Worm (Caenorhabditis elegans): ENCODE results near the gene ubxn-2.

Gene ubxn-2

ce11 chrIV:2751568-2751967 lies 25.9 kb upstream of the ubxn-2 start, which contains the start of gene Y54G2A.41:
Y54G2A.41 (plus strand) TSS chrIV:2751868.
- no peak for TF ChIP-seq efl-1 (optimal IDR thresholded peaks at IDR 0.05)
- TF ChIP-seq efl-1 (GFP tag; optimal IDR thresholded peaks at IDR 0.05 in 1 of 2) = peak in 1 of 2 experiments; percentile 78
- TF ChIP-seq ces-1 (GFP tag; optimal IDR thresholded peaks at IDR 0.05) = no peak

ce11 chrIV:2750607-2751006 lies 25.0 kb upstream of the ubxn-2 start:
- peak; percentile 50 for TF ChIP-seq fkh-8 (tag; optimal IDR thresholded peaks at IDR 0.05)
- TF ChIP-seq ceh-8 (GFP tag; optimal IDR thresholded peaks at IDR 0.05) = no peak
- TF ChIP-seq nhr-71 (tag; optimal IDR thresholded peaks at IDR 0.05) = peak; percentile 21
- no peak for TF ChIP-seq snpc-4 (tag; optimal IDR thresholded peaks at IDR 0.05)

- TF ChIP-seq nhr-85 (tag) (peak; percentile 32), hpl-2 (GFP tag; optimal IDR thresholded peaks at IDR 0.05) (no peak), tbx-2 (tag; optimal IDR thresholded peaks at IDR 0.05) (no peak), aha-1 (tag; optimal IDR thresholded peaks at IDR 0.05) (no peak), ets-5 (GFP tag; IDR thresholded peaks at IDR 0.05) (no peak), lin-35 (GFP tag; optimal IDR thresholded peaks at IDR 0.05) (peak in 1 of 2 experiments; percentile 10), zip-4 (GFP tag; optimal IDR thresholded peaks at IDR 0.05) (no peak)
Measured at ce11 chrIV:2748863-2749451, 23.3 kb upstream of the ubxn-2 start.

- TF ChIP-seq efl-3 (GFP tag; optimal IDR thresholded peaks at IDR 0.05) (no peak), xbp-1 (tag; optimal IDR thresholded peaks at IDR 0.05) (peak; percentile 20), fkh-8 (tag; optimal IDR thresholded peaks at IDR 0.05) (peak; percentile 11), lin-14 (GFP tag; optimal IDR thresholded peaks at IDR 0.05) (peak; percentile 69), mep-1 (tag; optimal IDR thresholded peaks at IDR 0.05) (no peak)
Measured at ce11 chrIV:2747385-2748007, 21.9 kb upstream of the ubxn-2 start.

ce11 chrIV:2742470-2743044 lies 16.9 kb upstream of the ubxn-2 start, which contains the start of gene nhr-277:
nhr-277 (plus strand) TSS chrIV:2742994.
- TF ChIP-seq rnt-1 (tag; optimal IDR thresholded peaks at IDR 0.05) = no peak
- TF ChIP-seq dpl-1 (GFP tag; optimal IDR thresholded peaks at IDR 0.05) = no peak
- TF ChIP-seq grh-1 (GFP tag; IDR thresholded peaks at IDR 0.05) = no peak
- TF ChIP-seq elt-3 (tag; optimal IDR thresholded peaks at IDR 0.05) = no peak
- no peak for TF ChIP-seq hlh-17 (GFP tag; optimal IDR thresholded peaks at IDR 0.05; ENCODE audit: borderline replicate concordance)
- no peak for TF ChIP-seq efl-1 (optimal IDR thresholded peaks at IDR 0.05)
- peak in 1 of 2 experiments; percentile 11 for TF ChIP-seq efl-1 (GFP tag; optimal IDR thresholded peaks at IDR 0.05 in 1 of 2)
- TF ChIP-seq ceh-8 (GFP tag; optimal IDR thresholded peaks at IDR 0.05) = no peak
- peak; percentile 9 for TF ChIP-seq nhr-85 (tag)
- no peak for TF ChIP-seq pqm-1 (tag; optimal IDR thresholded peaks at IDR 0.05)
- no peak for TF ChIP-seq F16B12.6 (tag; optimal IDR thresholded peaks at IDR 0.05)
- no peak for TF ChIP-seq zip-4 (GFP tag; optimal IDR thresholded peaks at IDR 0.05)

ce11 chrIV:2740035-2740434 lies 14.4 kb upstream of the ubxn-2 start:
- peak; percentile 17; the same call in 1 of the 2 replicates for TF ChIP-seq nhr-19 (GFP tag; conservative IDR thresholded peaks at IDR 0.05)

ce11 chrIV:2738466-2738865 lies 12.8 kb upstream of the ubxn-2 start:
- TF ChIP-seq efl-1 (optimal IDR thresholded peaks at IDR 0.05) = no peak
- peak in 1 of 2 experiments; percentile 40 for TF ChIP-seq efl-1 (GFP tag; optimal IDR thresholded peaks at IDR 0.05 in 1 of 2)
- TF ChIP-seq F16B12.6 (tag; optimal IDR thresholded peaks at IDR 0.05) = no peak
- TF ChIP-seq nhr-47 (tag; optimal IDR thresholded peaks at IDR 0.05) = no peak

Data from whole organism, L1 larva.